Worm (Caenorhabditis elegans) whole organism, early embryonic: ENCODE results near the gene msp-152.

ENCODE experiments used
- ets-7 ChIP-seq: sonication (generic microtip); optimal IDR thresholded peaks from 2 replicates; lab custom pipeline; 2016; ENCODE audit warnings: missing genotype, missing genetic modification characterization, missing compliant biosample characterization
- flt-1 ChIP-seq: fragments of 200-800 bp; sonication (Bioruptor generic); IDR thresholded peaks from 2 replicates; pipeline ENCODE4 v1.3.6; 2022; ENCODE audit warnings: missing genetic modification characterization, missing compliant biosample characterization

- TF ChIP-seq flt-1 (GFP tag; lab: Robert Waterston, UW), result no peak
- no peak for TF ChIP-seq ets-7 (tag; lab: Kevin White, UChicago)
Measured at ce11 chrII:4943849-4944248, 11.0 kb downstream of the msp-152 start, which contains the start of gene mdt-4.
